Worm (Caenorhabditis elegans) whole organism, L2 larva: ENCODE data around the gene F46H6.5.

Source experiments
- ZK546.5 ChIP-seq: sonication (generic microtip); optimal IDR thresholded peaks from 2 replicates; lab custom pipeline; 2017; ENCODE audit warnings: missing biosample characterization, missing genetic modification characterization
- ceh-16 ChIP-seq: fragments of 150-350 bp; optimal IDR thresholded peaks from 2 replicates; lab custom pipeline; 2014; ENCODE audit warnings: missing biosample characterization, missing genetic modification characterization
- egl-27 ChIP-seq: sonication (generic microtip); optimal IDR thresholded peaks from 3 replicates; lab custom pipeline; 2017; ENCODE audit warnings: missing biosample characterization, missing genetic modification reagents, missing genetic modification characterization
- mdl-1 ChIP-seq, 2 experiments: fragments of 150-350 bp in 1 of 2; sonication (generic microtip) in 1 of 2; optimal IDR thresholded peaks; 2 replicates each; lab custom pipeline; 2017; ENCODE audit warnings: missing biosample characterization in 2 of 2, missing genetic modification characterization in 2 of 2
- skn-1 ChIP-seq: sonication (generic microtip); optimal IDR thresholded peaks from 2 replicates; lab custom pipeline; 2017; ENCODE audit warnings: missing biosample characterization, missing genetic modification characterization

ce11 chrX:4502039-4502438 is 10.0 kb upstream of the F46H6.5 start:
- TF ChIP-seq ZK546.5 (tag; lab: Kevin White, UChicago) (no peak), egl-27 (tag; lab: Kevin White, UChicago) (no peak), skn-1 (tag; lab: Kevin White, UChicago) (no peak), mdl-1 (tag; optimal IDR thresholded peaks at IDR 0.05; lab: Kevin White, UChicago) (no peak), ceh-16 (tag; lab: Kevin White, UChicago) (no peak)
